Worm (Caenorhabditis elegans) whole organism, midembryonic: ENCODE data around the gene Y69H2.15.

ENCODE experiments used
- flt-1 ChIP-seq: fragments of 200-800 bp; sonication (Bioruptor generic); IDR thresholded peaks from 2 replicates; pipeline ENCODE4 v1.3.6; 2022; ENCODE audit warnings: missing genetic modification characterization, missing compliant biosample characterization
- ref-1 ChIP-seq: fragments of 200-800 bp; sonication (Bioruptor generic); conservative IDR thresholded peaks from 2 replicates; pipeline ENCODE4 v1.3.6; 2022; ENCODE audit warnings: missing genetic modification reagents, missing genetic modification characterization, missing compliant biosample characterization
- tab-1 ChIP-seq: fragments of 200-800 bp; sonication (Bioruptor generic); IDR thresholded peaks from 2 replicates; pipeline ENCODE4 v1.3.6; 2022; ENCODE audit warnings: missing genetic modification characterization, missing compliant biosample characterization
- ztf-23 ChIP-seq: fragments of 200-800 bp; sonication (Bioruptor generic); IDR thresholded peaks from 2 replicates; pipeline ENCODE4 v1.3.6; 2022; ENCODE audit warnings: missing genetic modification reagents, missing genetic modification characterization, missing compliant biosample characterization
- ztf-29 ChIP-seq: fragments of 200-800 bp; sonication (Bioruptor generic); IDR thresholded peaks from 2 replicates; pipeline ENCODE4 v1.3.6; 2022; ENCODE audit warnings: missing genetic modification reagents, missing genetic modification characterization, missing compliant biosample characterization

DNA sequence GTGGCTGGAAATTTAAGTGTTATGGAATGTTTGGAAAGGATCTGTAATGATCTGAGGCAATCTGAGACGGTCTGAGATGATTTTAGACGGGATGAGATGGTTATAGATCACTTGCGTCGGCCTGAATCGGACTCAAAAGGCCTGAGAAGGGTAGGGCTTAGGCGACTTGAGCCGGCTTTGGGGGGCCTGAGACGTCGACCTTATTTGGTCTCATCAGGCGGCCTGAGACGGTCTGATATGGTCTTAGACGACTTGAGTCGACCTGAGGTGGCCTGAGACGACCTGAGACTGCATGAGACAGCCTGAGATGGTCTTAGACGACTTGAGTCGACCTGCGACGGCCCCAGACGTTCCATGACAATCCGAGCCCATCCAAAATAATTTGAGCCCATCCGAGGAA lies 29.7 kb upstream of the Y69H2.15 start:
- TF ChIP-seq flt-1 = no peak
- TF ChIP-seq ref-1 = no peak
- no peak for TF ChIP-seq tab-1 (GFP tag; lab: Robert Waterston, UW)
- no peak for TF ChIP-seq ztf-23 (GFP tag; lab: Robert Waterston, UW)
- TF ChIP-seq ztf-29 (GFP tag; lab: Robert Waterston, UW) = 0 out of 2 replicates have a peak, but pooled peaks have one; percentile 7
